Fruit fly (Drosophila melanogaster) whole organism, embryonic: ENCODE results near the gene CG32147.

Experiments
- Aef1 ChIP-seq: fragments of 200-800 bp; sonication (Bioruptor generic); IDR thresholded peaks from 3 replicates; pipeline ENCODE4 v1.3.6; 2022; ENCODE audit warnings: missing biosample characterization, missing genetic modification characterization
- Bdp1 ChIP-seq: fragments of 200-800 bp; sonication (Bioruptor generic); optimal IDR thresholded peaks from 3 replicates; lab custom pipeline; 2016; ENCODE audit warnings: missing biosample characterization, missing genetic modification characterization
- Bteb2 ChIP-seq: fragments of 200-800 bp; sonication (Bioruptor generic); optimal IDR thresholded peaks from 2 replicates; lab custom pipeline; 2016; ENCODE audit warnings: missing biosample characterization, missing genetic modification characterization
- C15 ChIP-seq: fragments of 200-800 bp; sonication (Bioruptor generic); IDR thresholded peaks from 3 replicates; pipeline ENCODE4 v1.3.6; 2022; ENCODE audit warnings: missing biosample characterization, missing genetic modification characterization
- CG10147 ChIP-seq: fragments of 200-800 bp; sonication (Bioruptor generic); optimal IDR thresholded peaks from 2 replicates; lab custom pipeline; 2019; ENCODE audit warnings: missing biosample characterization, mild to moderate bottlenecking, missing genetic modification characterization, moderate library complexity
- CG11093 ChIP-seq: fragments of 200-800 bp; sonication (Bioruptor generic); IDR thresholded peaks from 3 replicates; pipeline ENCODE4 v1.3.6; 2022; ENCODE audit warnings: missing biosample characterization, missing genetic modification characterization
- CG11560 ChIP-seq: fragments of 200-800 bp; sonication (Bioruptor generic); IDR thresholded peaks from 3 replicates; pipeline ENCODE4 v1.3.6; 2022; ENCODE audit warnings: missing biosample characterization, missing genetic modification characterization
- CG13424 ChIP-seq: fragments of 200-800 bp; sonication (Bioruptor generic); optimal IDR thresholded peaks from 2 replicates; lab custom pipeline; 2019; ENCODE audit warnings: missing biosample characterization, mild to moderate bottlenecking, missing genetic modification characterization, moderate library complexity
- CG14710 ChIP-seq: fragments of 200-800 bp; sonication (Bioruptor generic); optimal IDR thresholded peaks from 3 replicates; lab custom pipeline; 2019; ENCODE audit warnings: missing biosample characterization, mild to moderate bottlenecking, missing genetic modification characterization, moderate library complexity
- CG18262 ChIP-seq: fragments of 200-800 bp; optimal IDR thresholded peaks from 3 replicates; lab custom pipeline; 2019; ENCODE audit warnings: missing biosample characterization, mild to moderate bottlenecking, missing genetic modification characterization, moderate library complexity
- CG30403 ChIP-seq: fragments of 200-800 bp; sonication (Bioruptor generic); optimal IDR thresholded peaks from 3 replicates; lab custom pipeline; 2016; ENCODE audit warnings: missing biosample characterization, missing genetic modification characterization
- CG31441 ChIP-seq: fragments of 200-800 bp; sonication (Bioruptor generic); IDR thresholded peaks from 2 replicates; pipeline ENCODE4 v1.3.6; 2022; ENCODE audit warnings: missing biosample characterization, missing genetic modification characterization
- CG6683 ChIP-seq: fragments of 200-800 bp; sonication (Bioruptor generic); optimal IDR thresholded peaks from 2 replicates; lab custom pipeline; 2017; ENCODE audit warnings: missing biosample characterization, mild to moderate bottlenecking, missing genetic modification characterization, missing genetic modification reagents
- CG7372 ChIP-seq: fragments of 200-800 bp; sonication (Bioruptor generic); IDR thresholded peaks from 2 replicates; pipeline ENCODE4 v1.3.6; 2022; ENCODE audit warnings: missing biosample characterization, missing genetic modification characterization
- CG8089 ChIP-seq: fragments of 200-800 bp; sonication (Bioruptor generic); optimal IDR thresholded peaks from 3 replicates; lab custom pipeline; 2016; ENCODE audit warnings: missing biosample characterization, missing genetic modification characterization
- CG8290 ChIP-seq, 3 experiments: fragments of 200-800 bp; sonication (Bioruptor generic); optimal IDR thresholded peaks; 2 replicates each; lab custom pipeline; 2016 to 2019; ENCODE audit warnings: missing biosample characterization in 3 of 3, missing genetic modification characterization in 3 of 3, mild to moderate bottlenecking in 2 of 3, moderate library complexity in 1 of 3
- CG8765 ChIP-seq: fragments of 200-800 bp; sonication (Bioruptor generic); IDR thresholded peaks from 2 replicates; pipeline ENCODE4 v1.3.6; 2022; ENCODE audit warnings: missing biosample characterization, missing genetic modification characterization
- Doc2 ChIP-seq: fragments of 200-800 bp; sonication (Bioruptor generic); IDR thresholded peaks from 2 replicates; pipeline ENCODE4 v1.3.6; 2022; ENCODE audit warnings: missing biosample characterization, missing genetic modification characterization
- Doc3 ChIP-seq: fragments of 200-800 bp; sonication (Bioruptor generic); IDR thresholded peaks from 3 replicates; pipeline ENCODE4 v1.3.6; 2022; ENCODE audit warnings: missing biosample characterization, missing genetic modification characterization; ENCODE audit not compliant: partially characterized antibody
- HLH3B ChIP-seq: fragments of 200-800 bp; sonication (Bioruptor generic); IDR thresholded peaks from 2 replicates; pipeline ENCODE4 v1.3.6; 2022; ENCODE audit warnings: missing biosample characterization, missing genetic modification characterization
- HLHmδ ChIP-seq: fragments of 200-800 bp; sonication (Bioruptor generic); optimal IDR thresholded peaks from 2 replicates; lab custom pipeline; 2018; ENCODE audit warnings: missing biosample characterization, mild to moderate bottlenecking, missing genetic modification characterization, moderate library complexity
- Oaz ChIP-seq: fragments of 200-800 bp; sonication (Bioruptor generic); IDR thresholded peaks from 2 replicates; pipeline ENCODE4 v1.3.6; 2022; ENCODE audit warnings: missing biosample characterization, missing genetic modification characterization
- Opbp ChIP-seq: fragments of 200-800 bp; sonication (Bioruptor generic); IDR thresholded peaks from 3 replicates; pipeline ENCODE4 v1.3.6; 2022; ENCODE audit warnings: missing biosample characterization, missing genetic modification characterization; ENCODE audit not compliant: partially characterized antibody
- abd-A ChIP-seq: fragments of 200-800 bp; sonication (Bioruptor generic); optimal IDR thresholded peaks from 3 replicates; lab custom pipeline; 2019; ENCODE audit warnings: missing biosample characterization, mild to moderate bottlenecking, missing genetic modification characterization, moderate library complexity
- cg ChIP-seq: fragments of 200-800 bp; sonication (Bioruptor generic); optimal IDR thresholded peaks from 3 replicates; lab custom pipeline; 2019; ENCODE audit warnings: missing biosample characterization, mild to moderate bottlenecking, missing genetic modification characterization, moderate library complexity
- chinmo ChIP-seq: fragments of 200-800 bp; sonication (Bioruptor generic); IDR thresholded peaks from 4 replicates; pipeline ENCODE4 v1.3.6; 2022; ENCODE audit warnings: missing biosample characterization, missing genetic modification characterization; ENCODE audit not compliant: partially characterized antibody
- chm ChIP-seq: fragments of 200-800 bp; sonication (Bioruptor generic); IDR thresholded peaks from 2 replicates; pipeline ENCODE4 v1.3.6; 2022; ENCODE audit warnings: missing biosample characterization, missing genetic modification characterization
- crol ChIP-seq: fragments of 200-800 bp; sonication (Bioruptor generic); IDR thresholded peaks from 2 replicates; pipeline ENCODE4 v1.3.6; 2022; ENCODE audit warnings: missing biosample characterization, missing genetic modification characterization
- da ChIP-seq: fragments of 200-800 bp; sonication (Bioruptor generic); optimal IDR thresholded peaks from 2 replicates; lab custom pipeline; 2016; ENCODE audit warnings: missing biosample characterization, missing genetic modification characterization
- en ChIP-seq: fragments of 200-800 bp; sonication (Bioruptor generic); optimal IDR thresholded peaks from 2 replicates; lab custom pipeline; 2016; ENCODE audit warnings: missing biosample characterization, missing genetic modification characterization
- hb ChIP-seq: fragments of 200-800 bp; sonication (Bioruptor generic); IDR thresholded peaks from 3 replicates; pipeline ENCODE4 v1.3.6; 2022; ENCODE audit warnings: missing biosample characterization, missing genetic modification characterization; ENCODE audit not compliant: partially characterized antibody
- kay ChIP-seq: fragments of 200-800 bp; sonication (Bioruptor generic); optimal IDR thresholded peaks from 2 replicates; lab custom pipeline; 2016; ENCODE audit warnings: missing biosample characterization, missing genetic modification characterization
- luna ChIP-seq: fragments of 200-800 bp; sonication (Bioruptor generic); optimal IDR thresholded peaks from 2 replicates; lab custom pipeline; 2016; ENCODE audit warnings: missing biosample characterization, missing genetic modification characterization
- nerfin-2 ChIP-seq: fragments of 200-800 bp; sonication (Bioruptor generic); IDR thresholded peaks from 2 replicates; pipeline ENCODE4 v1.3.6; 2022; ENCODE audit warnings: missing biosample characterization, missing genetic modification characterization; ENCODE audit not compliant: partially characterized antibody
- pnt ChIP-seq: fragments of 200-800 bp; sonication (Bioruptor generic); optimal IDR thresholded peaks from 3 replicates; lab custom pipeline; 2016; ENCODE audit warnings: missing biosample characterization, missing genetic modification characterization
- salm ChIP-seq: fragments of 200-800 bp; sonication (Bioruptor generic); optimal IDR thresholded peaks from 2 replicates; lab custom pipeline; 2018; ENCODE audit warnings: missing biosample characterization, mild to moderate bottlenecking, missing genetic modification characterization
- sens ChIP-seq: fragments of 200-800 bp; sonication (Bioruptor generic); peaks from one replicate; lab custom pipeline; 2016; ENCODE audit warnings: missing biosample characterization, missing genetic modification characterization
- sisA ChIP-seq: fragments of 200-800 bp; sonication (Bioruptor generic); IDR thresholded peaks from 2 replicates; pipeline ENCODE4 v1.3.6; 2022; ENCODE audit warnings: missing biosample characterization, missing genetic modification characterization
- ssp ChIP-seq: fragments of 200-800 bp; sonication (Bioruptor generic); IDR thresholded peaks from 2 replicates; pipeline ENCODE4 v1.3.6; 2022; ENCODE audit warnings: missing biosample characterization, missing genetic modification characterization
- tll ChIP-seq, 2 experiments: fragments of 200-800 bp in 1 of 2; fragments of >200 bp in 1 of 2; sonication (Bioruptor generic) in 1 of 2; optimal IDR thresholded peaks; 2 replicates each; lab custom pipeline; 2017 to 2019; ENCODE audit warnings: missing biosample characterization in 2 of 2, missing genetic modification characterization in 2 of 2, mild to moderate bottlenecking in 1 of 2, moderate library complexity in 1 of 2
- vfl ChIP-seq: fragments of 200-800 bp; sonication (Bioruptor generic); optimal IDR thresholded peaks from 2 replicates; lab custom pipeline; 2016; ENCODE audit warnings: missing biosample characterization, missing genetic modification characterization

The CG32147 gene

DNA sequence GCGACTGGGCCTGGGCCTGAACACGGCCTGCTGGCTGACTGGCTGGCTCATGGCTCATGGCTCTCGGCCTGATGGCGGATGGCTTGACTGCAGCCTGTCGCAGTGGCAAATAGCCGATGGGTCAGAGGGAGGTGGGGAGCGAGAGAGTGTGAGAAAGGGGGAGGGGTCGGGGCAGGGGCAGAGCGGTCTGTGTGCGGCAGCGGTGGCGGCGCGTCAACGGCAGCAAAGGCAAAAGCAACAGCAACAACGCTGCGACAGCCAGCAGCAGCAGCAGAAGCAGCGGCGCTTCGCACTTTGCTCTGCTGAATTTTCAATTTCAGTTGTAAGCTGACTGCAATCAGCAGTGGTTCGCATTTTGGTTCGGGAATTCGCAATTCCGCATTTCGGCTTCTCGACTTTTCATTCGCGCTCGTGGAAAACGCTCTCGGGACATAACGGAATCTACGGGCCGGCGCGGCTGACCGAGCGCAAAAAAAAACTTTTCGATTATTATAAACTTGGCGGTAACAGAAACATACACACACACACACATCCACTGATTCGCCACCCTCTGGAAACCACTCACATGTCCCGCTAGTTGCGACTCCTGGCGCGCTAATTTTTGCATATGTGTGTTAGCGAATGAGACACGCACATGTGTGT, 38.2 kb downstream of the CG32147 start, which contains the start of gene CG45071 (continued):
- TF ChIP-seq chinmo = 0 out of 4 replicates have a peak, but pooled peaks have one; percentile 61
- TF ChIP-seq Aef1 (GFP tag; lab: Robert Waterston, UW) = no peak
- no peak for TF ChIP-seq CG14710 (tag; lab: Kevin White, UChicago)
- TF ChIP-seq CG30403 (GFP tag; lab: Kevin White, UChicago) = no peak
- TF ChIP-seq salm (tag; lab: Kevin White, UChicago) = no peak
- TF ChIP-seq en (GFP tag; lab: Kevin White, UChicago) = no peak
- no peak for TF ChIP-seq CG8290 (GFP tag; optimal IDR thresholded peaks at IDR 0.05; lab: Kevin White, UChicago)
- no peak for TF ChIP-seq CG8290 (tag; optimal IDR thresholded peaks at IDR 0.05; lab: Kevin White, UChicago)
- TF ChIP-seq CG8089 (GFP tag; lab: Kevin White, UChicago) = no peak
- TF ChIP-seq sisA (GFP tag; lab: Robert Waterston, UW) = no peak
- TF ChIP-seq Doc3 (GFP tag; lab: Robert Waterston, UW) = no peak
- no peak for TF ChIP-seq Bdp1 (GFP tag; lab: Kevin White, UChicago)
- no peak for TF ChIP-seq Doc2 (GFP tag; lab: Robert Waterston, UW)
- no peak for TF ChIP-seq kay (GFP tag; lab: Kevin White, UChicago)
- TF ChIP-seq Opbp (GFP tag; lab: Robert Waterston, UW) = 0 out of 3 replicates have a peak, but pooled peaks have one; percentile 16
- TF ChIP-seq cg (GFP tag; lab: Kevin White, UChicago) = peak; percentile 2
- TF ChIP-seq pnt = no peak
- TF ChIP-seq CG13424 (tag; lab: Kevin White, UChicago) = no peak
- TF ChIP-seq CG31441 (GFP tag; lab: Robert Waterston, UW) = no peak
- TF ChIP-seq abd-A (tag; lab: Kevin White, UChicago) = no peak
- no peak for TF ChIP-seq CG8765 (GFP tag; lab: Robert Waterston, UW)
- no peak for TF ChIP-seq chm
- TF ChIP-seq hb = no peak
- no peak for TF ChIP-seq tll (GFP tag; optimal IDR thresholded peaks at IDR 0.05; lab: Kevin White, UChicago)
- TF ChIP-seq CG18262 (tag; lab: Kevin White, UChicago) = no peak
- peak; percentile 93 for TF ChIP-seq crol (GFP tag; lab: Robert Waterston, UW)
- TF ChIP-seq CG6683 (GFP tag; lab: Kevin White, UChicago) = no peak
- no peak for TF ChIP-seq HLHmδ (GFP tag; lab: Kevin White, UChicago)
- no peak for TF ChIP-seq HLH3B (GFP tag; lab: Robert Waterston, UW)
- TF ChIP-seq C15 (GFP tag; lab: Robert Waterston, UW) = no peak
- no peak for TF ChIP-seq CG11093 (GFP tag; lab: Robert Waterston, UW)
- TF ChIP-seq CG7372 = no peak
- no peak for TF ChIP-seq da
- no peak for TF ChIP-seq vfl
- no peak for TF ChIP-seq ssp (GFP tag; lab: Robert Waterston, UW)
- no peak for TF ChIP-seq sens (GFP tag; lab: Kevin White, UChicago)
- TF ChIP-seq CG11560 (tag; lab: Robert Waterston, UW) = no peak
- TF ChIP-seq Bteb2 (GFP tag; lab: Kevin White, UChicago) = no peak
- no peak for TF ChIP-seq Oaz (GFP tag; lab: Robert Waterston, UW)
- TF ChIP-seq CG10147 = no peak
- TF ChIP-seq nerfin-2 = no peak
- TF ChIP-seq luna (GFP tag; lab: Kevin White, UChicago) = no peak
- TF ChIP-seq, all 482 proteins: peak for 13
